Worm (Caenorhabditis elegans) whole organism, L2 larva: Measurements from ENCODE around the gene got-1.2.

Experiments used
- ZK546.5 ChIP-seq: sonication (generic microtip); optimal IDR thresholded peaks from 2 replicates; lab custom pipeline; 2017; ENCODE audit warnings: missing biosample characterization, missing genetic modification characterization
- ceh-16 ChIP-seq: fragments of 150-350 bp; optimal IDR thresholded peaks from 2 replicates; lab custom pipeline; 2014; ENCODE audit warnings: missing biosample characterization, missing genetic modification characterization
- egl-27 ChIP-seq: sonication (generic microtip); optimal IDR thresholded peaks from 3 replicates; lab custom pipeline; 2017; ENCODE audit warnings: missing biosample characterization, missing genetic modification reagents, missing genetic modification characterization
- elt-1 ChIP-seq: fragments of 150-350 bp; optimal IDR thresholded peaks from 2 replicates; lab custom pipeline; 2014; ENCODE audit warnings: missing biosample characterization, missing genetic modification characterization
- elt-3 ChIP-seq: sonication (generic microtip); optimal IDR thresholded peaks from 2 replicates; lab custom pipeline; 2017; ENCODE audit warnings: missing biosample characterization, missing genetic modification characterization
- lin-39 ChIP-seq: fragments of 150-350 bp; optimal IDR thresholded peaks from 2 replicates; lab custom pipeline; 2014; ENCODE audit warnings: missing biosample characterization, missing genetic modification reagents, missing genetic modification characterization
- mdl-1 ChIP-seq, 2 experiments: fragments of 150-350 bp in 1 of 2; sonication (generic microtip) in 1 of 2; optimal IDR thresholded peaks; 2 replicates each; lab custom pipeline; 2017; ENCODE audit warnings: missing biosample characterization in 2 of 2, missing genetic modification characterization in 2 of 2
- nhr-11 ChIP-seq: fragments of 150-350 bp; optimal IDR thresholded peaks from 2 replicates; lab custom pipeline; 2014; ENCODE audit warnings: missing biosample characterization, missing genetic modification characterization
- nhr-25 ChIP-seq: fragments of 150-350 bp; sonication (generic microtip); optimal IDR thresholded peaks from 3 replicates; lab custom pipeline; 2014; ENCODE audit warnings: missing biosample characterization, missing genetic modification characterization
- skn-1 ChIP-seq: sonication (generic microtip); optimal IDR thresholded peaks from 2 replicates; lab custom pipeline; 2017; ENCODE audit warnings: missing biosample characterization, missing genetic modification characterization
- unc-62 ChIP-seq: fragments of 150-350 bp; optimal IDR thresholded peaks from 2 replicates; lab custom pipeline; 2014; ENCODE audit warnings: missing biosample characterization, missing genetic modification reagents, missing genetic modification characterization
- ztf-1 ChIP-seq: fragments of 200-800 bp; sonication (Bioruptor generic); conservative IDR thresholded peaks from 2 replicates; pipeline ENCODE4 v1.3.6; 2022; ENCODE audit warnings: missing genetic modification characterization, missing compliant biosample characterization

ce11 chrX:16770398-16770797, 22.5 kb downstream of the got-1.2 start, which contains the start of gene mct-6:
- TF ChIP-seq ceh-16 (tag; lab: Kevin White, UChicago) (no peak), egl-27 (tag; lab: Kevin White, UChicago) (no peak), elt-3 (tag; lab: Kevin White, UChicago) (no peak), nhr-11 (no peak), ztf-1 (no peak), nhr-25 (tag; lab: Kevin White, UChicago) (no peak), unc-62 (GFP tag; lab: Kevin White, UChicago) (no peak), elt-1 (tag; lab: Kevin White, UChicago) (no peak), skn-1 (no peak), ZK546.5 (tag; lab: Kevin White, UChicago) (no peak), mdl-1 (tag; optimal IDR thresholded peaks at IDR 0.05; lab: Kevin White, UChicago) (no peak), lin-39 (tag; lab: Kevin White, UChicago) (no peak)
